Fruit fly (Drosophila melanogaster) whole organism, embryonic: ENCODE data around the gene RpS20.
A peak's percentile ranks its signal among the peaks of the same experiment; 100 is the strongest.

ENCODE experiments used
- Antp ChIP-seq: fragments of 200-800 bp; sonication (Bioruptor generic); optimal IDR thresholded peaks from 3 replicates; lab custom pipeline; 2016; ENCODE audit warnings: missing biosample characterization, missing genetic modification characterization
- CG12942 ChIP-seq: fragments of 200-800 bp; sonication (Bioruptor generic); optimal IDR thresholded peaks from 3 replicates; lab custom pipeline; 2016; ENCODE audit warnings: missing biosample characterization, missing genetic modification characterization
- CG13894 ChIP-seq: fragments of 200-800 bp; sonication (Bioruptor generic); optimal IDR thresholded peaks from 3 replicates; lab custom pipeline; 2018; ENCODE audit warnings: missing biosample characterization, mild to moderate bottlenecking, missing genetic modification characterization, moderate library complexity
- CG14014 ChIP-seq: fragments of 200-800 bp; sonication (Bioruptor generic); IDR thresholded peaks from 2 replicates; pipeline ENCODE4 v1.3.6; 2022; ENCODE audit warnings: missing biosample characterization, missing genetic modification characterization
- CG1602 ChIP-seq: fragments of 200-800 bp; sonication (Bioruptor generic); optimal IDR thresholded peaks from 3 replicates; lab custom pipeline; 2016; ENCODE audit warnings: missing biosample characterization, missing genetic modification characterization
- CG17568 ChIP-seq: fragments of 200-800 bp; sonication (Bioruptor generic); optimal IDR thresholded peaks from 2 replicates; lab custom pipeline; 2018; ENCODE audit warnings: missing biosample characterization, mild to moderate bottlenecking, missing genetic modification characterization, moderate library complexity
- CG2889 ChIP-seq: fragments of 200-800 bp; sonication (Bioruptor generic); IDR thresholded peaks from 3 replicates; pipeline ENCODE4 v1.3.6; 2022; ENCODE audit warnings: missing biosample characterization, missing genetic modification characterization
- CG30403 ChIP-seq: fragments of 200-800 bp; sonication (Bioruptor generic); optimal IDR thresholded peaks from 3 replicates; lab custom pipeline; 2016; ENCODE audit warnings: missing biosample characterization, missing genetic modification characterization
- CG3726 ChIP-seq: fragments of 200-800 bp; sonication (Bioruptor generic); IDR thresholded peaks from 3 replicates; pipeline ENCODE4, ENCODE4 v1.3.6; 2022; ENCODE audit warnings: missing biosample characterization, missing genetic modification characterization
- CG3838 ChIP-seq: fragments of 200-800 bp; sonication (Bioruptor generic); optimal IDR thresholded peaks from 3 replicates; lab custom pipeline; 2016; ENCODE audit warnings: missing biosample characterization, missing genetic modification characterization
- CG4820 ChIP-seq: fragments of 200-800 bp; sonication (Bioruptor generic); optimal IDR thresholded peaks from 3 replicates; lab custom pipeline; 2016; ENCODE audit warnings: missing biosample characterization, missing genetic modification characterization
- CG6254 ChIP-seq: fragments of 200-800 bp; sonication (Bioruptor generic); optimal IDR thresholded peaks from 3 replicates; lab custom pipeline; 2017; ENCODE audit warnings: mild to moderate bottlenecking, missing biosample characterization, missing genetic modification reagents, missing genetic modification characterization
- CG6689 ChIP-seq: fragments of 200-800 bp; sonication (Bioruptor generic); IDR thresholded peaks from 2 replicates; pipeline ENCODE4 v1.3.6; 2022; ENCODE audit warnings: missing biosample characterization, missing genetic modification characterization
- CG7786 ChIP-seq: fragments of 200-800 bp; sonication (Bioruptor generic); optimal IDR thresholded peaks from 2 replicates; lab custom pipeline; 2016; ENCODE audit warnings: missing biosample characterization, missing genetic modification characterization
- CG8478 ChIP-seq: fragments of >200 bp; optimal IDR thresholded peaks from 2 replicates; lab custom pipeline; 2018
- CG9609 ChIP-seq: fragments of 200-800 bp; sonication (Bioruptor generic); optimal IDR thresholded peaks from 3 replicates; lab custom pipeline; 2016; ENCODE audit warnings: missing biosample characterization, missing genetic modification characterization
- D ChIP-seq, 2 experiments: fragments of 200-800 bp in 1 of 2; fragments of >200 bp in 1 of 2; sonication (Bioruptor generic) in 1 of 2; optimal IDR thresholded peaks; 2 replicates in 1 of 2; 3 replicates in 1 of 2; lab custom pipeline; 2017; ENCODE audit warnings: mild to moderate bottlenecking in 1 of 2, missing biosample characterization in 1 of 2, missing genetic modification characterization in 1 of 2, missing genetic modification reagents in 1 of 2
- Gug ChIP-seq: fragments of 200-800 bp; sonication (Bioruptor generic); IDR thresholded peaks from 4 replicates; pipeline ENCODE4 v1.3.6; 2022; ENCODE audit warnings: missing biosample characterization, missing genetic modification characterization
- HmgZ ChIP-seq: fragments of 200-800 bp; sonication (Bioruptor generic); optimal IDR thresholded peaks from 2 replicates; lab custom pipeline; 2018; ENCODE audit warnings: missing biosample characterization, mild to moderate bottlenecking, missing genetic modification characterization
- MTF-1 ChIP-seq: fragments of 200-800 bp; sonication (Bioruptor generic); optimal IDR thresholded peaks from 2 replicates; lab custom pipeline; 2018; ENCODE audit warnings: missing biosample characterization, mild to moderate bottlenecking, missing genetic modification characterization, borderline replicate concordance
- Mad ChIP-seq: fragments of 200-800 bp; sonication (Bioruptor generic); optimal IDR thresholded peaks from 2 replicates; lab custom pipeline; 2016; ENCODE audit warnings: missing biosample characterization, missing genetic modification characterization
- Rx ChIP-seq: fragments of 200-800 bp; sonication (Bioruptor generic); IDR thresholded peaks from 2 replicates; pipeline ENCODE4 v1.3.6; 2022; ENCODE audit warnings: missing biosample characterization, missing genetic modification characterization
- Scr ChIP-seq: fragments of 200-800 bp; sonication (Bioruptor generic); IDR thresholded peaks from 2 replicates; pipeline ENCODE4 v1.3.6; 2022; ENCODE audit warnings: missing biosample characterization, missing genetic modification characterization; ENCODE audit not compliant: partially characterized antibody
- Sin3A ChIP-seq: fragments of >200 bp; optimal IDR thresholded peaks from 2 replicates; lab custom pipeline; 2018
- YL-1 ChIP-seq: fragments of 200-800 bp; sonication (Bioruptor generic); optimal IDR thresholded peaks from 3 replicates; lab custom pipeline; 2017; ENCODE audit warnings: missing biosample characterization, mild to moderate bottlenecking, missing genetic modification characterization
- ab ChIP-seq: fragments of 200-800 bp; sonication (Bioruptor generic); optimal IDR thresholded peaks from 2 replicates; lab custom pipeline; 2016; ENCODE audit warnings: missing biosample characterization, missing genetic modification characterization
- abd-A ChIP-seq: fragments of 200-800 bp; sonication (Bioruptor generic); optimal IDR thresholded peaks from 3 replicates; lab custom pipeline; 2019; ENCODE audit warnings: missing biosample characterization, mild to moderate bottlenecking, missing genetic modification characterization, moderate library complexity
- aop ChIP-seq: fragments of 200-800 bp; sonication (Bioruptor generic); IDR thresholded peaks from 2 replicates; pipeline ENCODE4 v1.3.6; 2022; ENCODE audit warnings: missing biosample characterization, missing genetic modification characterization
- bigmax ChIP-seq: fragments of 200-800 bp; sonication (Bioruptor generic); optimal IDR thresholded peaks from 2 replicates; lab custom pipeline; 2018; ENCODE audit warnings: missing biosample characterization, mild to moderate bottlenecking, missing genetic modification characterization
- dm ChIP-seq: fragments of 200-800 bp; sonication (Bioruptor generic); optimal IDR thresholded peaks from 3 replicates; lab custom pipeline; 2016; ENCODE audit warnings: missing biosample characterization, missing genetic modification characterization
- fu2 ChIP-seq: fragments of 200-800 bp; sonication (Bioruptor generic); optimal IDR thresholded peaks from 2 replicates; lab custom pipeline; 2016; ENCODE audit warnings: missing biosample characterization, missing genetic modification characterization
- kah ChIP-seq: fragments of 200-800 bp; sonication (Bioruptor generic); optimal IDR thresholded peaks from 2 replicates; lab custom pipeline; 2018; ENCODE audit warnings: missing biosample characterization, mild to moderate bottlenecking, missing genetic modification characterization
- klu ChIP-seq: fragments of 200-800 bp; sonication (Bioruptor generic); IDR thresholded peaks from 2 replicates; pipeline ENCODE4 v1.3.6; 2022; ENCODE audit warnings: missing biosample characterization, missing genetic modification characterization
- lola ChIP-seq, 3 experiments: fragments of >200 bp in 2 of 3; fragments of 200-800 bp in 1 of 3; sonication (Bioruptor generic) in 1 of 3; optimal IDR thresholded peaks; 2 replicates each; lab custom pipeline; 2017 to 2019; ENCODE audit warnings: missing biosample characterization in 3 of 3, missing genetic modification characterization in 3 of 3, mild to moderate bottlenecking in 1 of 3, moderate library complexity in 1 of 3
- mld ChIP-seq: fragments of 200-800 bp; sonication (Bioruptor generic); IDR thresholded peaks from 3 replicates; pipeline ENCODE4 v1.3.6; 2022; ENCODE audit warnings: missing biosample characterization, missing genetic modification characterization; ENCODE audit not compliant: partially characterized antibody
- nerfin-2 ChIP-seq: fragments of 200-800 bp; sonication (Bioruptor generic); IDR thresholded peaks from 2 replicates; pipeline ENCODE4 v1.3.6; 2022; ENCODE audit warnings: missing biosample characterization, missing genetic modification characterization; ENCODE audit not compliant: partially characterized antibody
- org-1 ChIP-seq: fragments of 200-800 bp; sonication (Bioruptor generic); optimal IDR thresholded peaks from 2 replicates; lab custom pipeline; 2017; ENCODE audit warnings: missing biosample characterization, missing genetic modification characterization
- pan ChIP-seq, 4 experiments: fragments of >200 bp in 3 of 4; fragments of 200-800 bp in 1 of 4; sonication (Bioruptor generic) in 1 of 4; optimal IDR thresholded peaks in 3 of 4; IDR thresholded peaks in 1 of 4; 2 replicates each; pipeline versions ENCODE4 v1.3.6 to Lab custom; 2017 to 2022; ENCODE audit warnings: missing biosample characterization in 2 of 4, missing genetic modification characterization in 2 of 4, mixed read lengths in 1 of 4
- pum ChIP-seq: fragments of 200-800 bp; sonication (Bioruptor generic); optimal IDR thresholded peaks from 2 replicates; lab custom pipeline; 2016; ENCODE audit warnings: missing biosample characterization, missing genetic modification characterization
- pzg ChIP-seq: fragments of 200-800 bp; sonication (Bioruptor generic); optimal IDR thresholded peaks from 3 replicates; lab custom pipeline; 2018; ENCODE audit warnings: missing biosample characterization, mild to moderate bottlenecking, missing genetic modification characterization, moderate library complexity
- ranshi ChIP-seq: fragments of 200-800 bp; sonication (Bioruptor generic); IDR thresholded peaks from 2 replicates; pipeline ENCODE4 v1.3.6; 2022; ENCODE audit warnings: missing biosample characterization, missing genetic modification characterization
- sens-2 ChIP-seq: fragments of 200-800 bp; sonication (Bioruptor generic); IDR thresholded peaks from 2 replicates; pipeline ENCODE4 v1.3.6; 2022; ENCODE audit warnings: missing biosample characterization, missing genetic modification characterization
- sima ChIP-seq: fragments of 200-800 bp; sonication (Bioruptor generic); optimal IDR thresholded peaks from 2 replicates; lab custom pipeline; 2016; ENCODE audit warnings: missing biosample characterization, missing genetic modification characterization
- sisA ChIP-seq: fragments of 200-800 bp; sonication (Bioruptor generic); IDR thresholded peaks from 2 replicates; pipeline ENCODE4 v1.3.6; 2022; ENCODE audit warnings: missing biosample characterization, missing genetic modification characterization
- stc ChIP-seq: fragments of 200-800 bp; sonication (Bioruptor generic); IDR thresholded peaks from 2 replicates; pipeline ENCODE4 v1.3.6; 2022; ENCODE audit warnings: missing biosample characterization, missing genetic modification characterization
- unc-4 ChIP-seq: fragments of 200-800 bp; sonication (Bioruptor generic); IDR thresholded peaks from 2 replicates; pipeline ENCODE4 v1.3.6; 2022; ENCODE audit warnings: missing biosample characterization, missing genetic modification characterization; ENCODE audit not compliant: partially characterized antibody
- unpg ChIP-seq: fragments of 200-800 bp; sonication (Bioruptor generic); optimal IDR thresholded peaks from 3 replicates; lab custom pipeline; 2018; ENCODE audit warnings: missing biosample characterization, mild to moderate bottlenecking, missing genetic modification characterization, moderate library complexity
- vvl ChIP-seq: fragments of 200-800 bp; sonication (Bioruptor generic); IDR thresholded peaks from 2 replicates; pipeline ENCODE4 v1.3.6; 2022; ENCODE audit warnings: missing biosample characterization, missing genetic modification characterization
- z ChIP-seq: fragments of 200-800 bp; sonication (Bioruptor generic); IDR thresholded peaks from 3 replicates; pipeline ENCODE4 v1.3.6; 2022; ENCODE audit warnings: missing biosample characterization, missing genetic modification characterization
- zfh2 ChIP-seq: fragments of 200-800 bp; sonication (Bioruptor generic); optimal IDR thresholded peaks from 2 replicates; lab custom pipeline; 2016; ENCODE audit warnings: missing biosample characterization, missing genetic modification characterization

Gene RpS20

dm6 chr3R:20830153-20830695 is 8.2 kb downstream of the RpS20 start, which contains the start of gene Adss (continued):
- TF ChIP-seq CG9609 (GFP tag; lab: Kevin White, UChicago), result no peak
- peak; percentile 63 for TF ChIP-seq MTF-1 (GFP tag; lab: Kevin White, UChicago)
- no peak for TF ChIP-seq CG3838 (GFP tag; lab: Kevin White, UChicago)
- no peak for TF ChIP-seq ab (GFP tag; lab: Kevin White, UChicago)
- TF ChIP-seq CG12942 (GFP tag; lab: Kevin White, UChicago), result no peak
- peak; percentile 33 for TF ChIP-seq HmgZ (tag; lab: Kevin White, UChicago)
- no peak for TF ChIP-seq Rx (GFP tag; lab: Robert Waterston, UW)
- TF ChIP-seq klu, result peak; percentile 93
- TF ChIP-seq CG30403, result no peak
- peak; percentile 90 for TF ChIP-seq pzg (GFP tag; lab: Kevin White, UChicago)
- peak; percentile 35; the same call in 1 of the 4 replicates for TF ChIP-seq Gug (GFP tag; lab: Robert Waterston, UW)
- no peak for TF ChIP-seq lola (GFP tag; optimal IDR thresholded peaks at IDR 0.05; lab: Kevin White, UChicago)
- no peak for TF ChIP-seq mld (GFP tag; lab: Robert Waterston, UW)
- peak; percentile 51 for TF ChIP-seq Mad
- no peak for TF ChIP-seq CG1602 (GFP tag; lab: Kevin White, UChicago)
- no peak for TF ChIP-seq CG17568 (GFP tag; lab: Kevin White, UChicago)
- TF ChIP-seq sima (GFP tag; lab: Kevin White, UChicago), result no peak
- TF ChIP-seq bigmax (GFP tag; lab: Kevin White, UChicago), result no peak
- TF ChIP-seq sens-2, result no peak
- 0 out of 2 replicates have a peak, but pooled peaks have one; percentile 30 for TF ChIP-seq CG6689 (GFP tag; lab: Robert Waterston, UW)
- TF ChIP-seq CG2889 (GFP tag; lab: Robert Waterston, UW), result 0 out of 3 replicates have a peak, but pooled peaks have one; percentile 40
- no peak for TF ChIP-seq pum (GFP tag; lab: Kevin White, UChicago)
- TF ChIP-seq Scr (GFP tag; lab: Robert Waterston, UW), result peak; percentile 39; the same call in 1 of the 2 replicates
- no peak for TF ChIP-seq YL-1 (GFP tag; lab: Kevin White, UChicago)
- TF ChIP-seq CG7786 (GFP tag; lab: Kevin White, UChicago), result peak; percentile 45
- no peak for TF ChIP-seq stc
- TF ChIP-seq z, result 0 out of 3 replicates have a peak, but pooled peaks have one; percentile 31
- TF ChIP-seq CG14014 (GFP tag; lab: Robert Waterston, UW), result no peak
- no peak for TF ChIP-seq pan (optimal IDR thresholded peaks at IDR 0.05; lab: Kevin White, UChicago)
- TF ChIP-seq pan (GFP tag; optimal IDR thresholded peaks at IDR 0.05 in 1 of 2, IDR thresholded peaks at IDR 0.05 in 1 of 2), result peak in 1 of 2 experiments; percentile 35
- peak; percentile 41; the same call in 1 of the 2 replicates for TF ChIP-seq vvl
- no peak for TF ChIP-seq sisA (GFP tag; lab: Robert Waterston, UW)
- peak; percentile 75 for TF ChIP-seq dm (GFP tag; lab: Kevin White, UChicago)
- TF ChIP-seq fu2 (GFP tag; lab: Kevin White, UChicago), result no peak
- no peak for TF ChIP-seq CG13894 (tag; lab: Kevin White, UChicago)
- peak; percentile 19 for TF ChIP-seq kah (GFP tag; lab: Kevin White, UChicago)
- no peak for TF ChIP-seq CG4820 (GFP tag; lab: Kevin White, UChicago)
- no peak for TF ChIP-seq CG8478
- peak; percentile 62 for TF ChIP-seq D (optimal IDR thresholded peaks at IDR 0.05; lab: Kevin White, UChicago)
- TF ChIP-seq D (GFP tag; optimal IDR thresholded peaks at IDR 0.05; lab: Kevin White, UChicago), result no peak
- peak; percentile 36 for TF ChIP-seq Antp (GFP tag; lab: Kevin White, UChicago)
- TF ChIP-seq abd-A, result peak; percentile 23
- TF ChIP-seq CG6254 (GFP tag; lab: Kevin White, UChicago), result peak; percentile 57
- no peak for TF ChIP-seq CG3726 (GFP tag; lab: Robert Waterston, UW)
- no peak for TF ChIP-seq zfh2
- TF ChIP-seq nerfin-2 (GFP tag; lab: Robert Waterston, UW), result no peak
- no peak for TF ChIP-seq Sin3A
- no peak; the same call in 1 of the 2 replicates for TF ChIP-seq unc-4 (GFP tag; lab: Robert Waterston, UW)
- TF ChIP-seq ranshi (GFP tag; lab: Robert Waterston, UW), result peak; percentile 21; the same call in 1 of the 2 replicates
- peak; percentile 30 for TF ChIP-seq unpg
- 0 out of 2 replicates have a peak, but pooled peaks have one; percentile 51 for TF ChIP-seq aop (GFP tag; lab: Robert Waterston, UW)
- no peak for TF ChIP-seq org-1 (GFP tag; lab: Kevin White, UChicago)
